Worm (Caenorhabditis elegans) whole organism, young adult: ENCODE data around the gene nimk-1.

ENCODE experiments used
- B0019.2 ChIP-seq: fragments of 200-800 bp; sonication (Bioruptor generic); conservative IDR thresholded peaks from 2 replicates; pipeline ENCODE4 v1.3.6; 2022; ENCODE audit warnings: missing genetic modification reagents, missing genetic modification characterization, missing compliant biosample characterization
- B0035.1 ChIP-seq: sonication (generic microtip); optimal IDR thresholded peaks from 2 replicates; lab custom pipeline; 2016; ENCODE audit warnings: missing genetic modification characterization, mild to moderate bottlenecking, missing compliant biosample characterization, missing genotype, missing genetic modification reagents
- B0261.1 ChIP-seq: sonication (generic microtip); optimal IDR thresholded peaks from 2 replicates; lab custom pipeline; 2016; ENCODE audit warnings: mild to moderate bottlenecking, missing genetic modification characterization, moderate library complexity, missing compliant biosample characterization
- F23B12.7 ChIP-seq: sonication (generic microtip); optimal IDR thresholded peaks from 2 replicates; lab custom pipeline; 2017; ENCODE audit warnings: missing genetic modification characterization, mild to moderate bottlenecking, missing compliant biosample characterization, antibody characterized with exemption, moderate library complexity; ENCODE audit not compliant: insufficient read depth
- F49E8.2 ChIP-seq: sonication (generic microtip); optimal IDR thresholded peaks from 3 replicates; lab custom pipeline; 2017; ENCODE audit warnings: missing genetic modification characterization, mild to moderate bottlenecking, missing compliant biosample characterization, antibody characterized with exemption, moderate library complexity; ENCODE audit not compliant: insufficient read depth
- K11D2.4 ChIP-seq: fragments of 200-800 bp; sonication (Bioruptor generic); IDR thresholded peaks from 2 replicates; pipeline ENCODE4 v1.3.6; 2022; ENCODE audit warnings: missing genetic modification reagents, missing genetic modification characterization, missing compliant biosample characterization
- Y53G8AR.9 ChIP-seq: fragments of 200-800 bp; sonication (Bioruptor generic); conservative IDR thresholded peaks from 2 replicates; pipeline ENCODE4 v1.3.6; 2022; ENCODE audit warnings: missing genetic modification reagents, missing genetic modification characterization, missing compliant biosample characterization
- Y56A3A.18 ChIP-seq: fragments of 200-800 bp; sonication (Bioruptor generic); IDR thresholded peaks from 2 replicates; pipeline ENCODE4 v1.3.6; 2022; ENCODE audit warnings: missing genetic modification reagents, missing genetic modification characterization, missing compliant biosample characterization
- Y67H2A.10 ChIP-seq: fragments of 200-800 bp; sonication (Bioruptor generic); conservative IDR thresholded peaks from 2 replicates; pipeline ENCODE4 v1.3.6; 2022; ENCODE audit warnings: missing genetic modification reagents, missing genetic modification characterization, missing compliant biosample characterization
- Y79H2A.3 ChIP-seq: fragments of 200-800 bp; sonication (Bioruptor generic); conservative IDR thresholded peaks from 2 replicates; pipeline ENCODE4 v1.3.6; 2022; ENCODE audit warnings: missing genetic modification reagents, missing genetic modification characterization, missing compliant biosample characterization
- Y95B8A.8 ChIP-seq: fragments of 200-800 bp; sonication (Bioruptor generic); IDR thresholded peaks from 2 replicates; pipeline ENCODE4 v1.3.6; 2022; ENCODE audit warnings: missing genetic modification reagents, missing genetic modification characterization, missing compliant biosample characterization
- ZK185.1 ChIP-seq: sonication (generic microtip); optimal IDR thresholded peaks from 2 replicates; lab custom pipeline; 2016; ENCODE audit warnings: mild to moderate bottlenecking, missing genetic modification characterization, missing compliant biosample characterization; ENCODE audit not compliant: poor library complexity, severe bottlenecking
- athp-1 ChIP-seq: sonication (generic microtip); optimal IDR thresholded peaks from 2 replicates; lab custom pipeline; 2017; ENCODE audit warnings: mild to moderate bottlenecking, missing genetic modification characterization, missing compliant biosample characterization
- attf-3 ChIP-seq: fragments of 200-800 bp; sonication (Bioruptor generic); conservative IDR thresholded peaks from 2 replicates; pipeline ENCODE4 v1.3.6; 2022; ENCODE audit warnings: missing genetic modification reagents, missing genetic modification characterization, missing compliant biosample characterization
- attf-6 ChIP-seq: fragments of 200-800 bp; sonication (Bioruptor generic); IDR thresholded peaks from 2 replicates; pipeline ENCODE4 v1.3.6; 2022; ENCODE audit warnings: missing genetic modification reagents, missing genetic modification characterization, missing compliant biosample characterization
- ceh-100 ChIP-seq: fragments of 200-800 bp; sonication (Bioruptor generic); IDR thresholded peaks from 2 replicates; pipeline ENCODE4 v1.3.6; 2022; ENCODE audit warnings: missing genetic modification reagents, missing genetic modification characterization, missing compliant biosample characterization
- chd-7 ChIP-seq: sonication (generic microtip); optimal IDR thresholded peaks from 2 replicates; lab custom pipeline; 2016; ENCODE audit warnings: mild to moderate bottlenecking, missing genetic modification characterization, moderate library complexity, missing compliant biosample characterization
- dox-1 ChIP-seq: fragments of 200-800 bp; sonication (Bioruptor generic); IDR thresholded peaks from 2 replicates; pipeline ENCODE4 v1.3.6; 2022; ENCODE audit warnings: missing genetic modification reagents, missing genetic modification characterization, missing compliant biosample characterization
- egrh-3 ChIP-seq: fragments of 200-800 bp; sonication (Bioruptor generic); IDR thresholded peaks from 2 replicates; pipeline ENCODE4 v1.3.6; 2022; ENCODE audit warnings: missing genetic modification reagents, missing genetic modification characterization, missing compliant biosample characterization
- ekl-4 ChIP-seq: fragments of 200-800 bp; sonication (Bioruptor generic); IDR thresholded peaks from 2 replicates; pipeline ENCODE4 v1.3.6; 2022; ENCODE audit warnings: missing genetic modification reagents, missing genetic modification characterization, missing compliant biosample characterization
- him-1 ChIP-seq: sonication (generic microtip); optimal IDR thresholded peaks from 2 replicates; lab custom pipeline; 2016; ENCODE audit warnings: missing genotype, missing genetic modification reagents, missing genetic modification characterization, missing compliant biosample characterization
- hmg-1.2 ChIP-seq: fragments of 200-800 bp; sonication (Bioruptor generic); IDR thresholded peaks from 2 replicates; pipeline ENCODE4 v1.3.6; 2022; ENCODE audit warnings: missing genetic modification reagents, missing genetic modification characterization, missing compliant biosample characterization
- hrde-1 ChIP-seq: sonication (generic microtip); optimal IDR thresholded peaks from 2 replicates; lab custom pipeline; 2016; ENCODE audit warnings: missing genetic modification characterization, mild to moderate bottlenecking, missing compliant biosample characterization, moderate library complexity, missing genotype, missing genetic modification reagents, borderline replicate concordance
- let-607 ChIP-seq, 2 experiments: fragments of 200-800 bp in 1 of 2; sonication (Bioruptor generic) in 1 of 2; sonication (generic microtip) in 1 of 2; optimal IDR thresholded peaks; 2 replicates each; lab custom pipeline; 2016 to 2018; ENCODE audit warnings: mild to moderate bottlenecking in 2 of 2, missing compliant biosample characterization in 2 of 2, missing genetic modification characterization in 2 of 2, moderate library complexity in 2 of 2, missing genotype in 1 of 2
- lin-54 ChIP-seq: fragments of 200-800 bp; sonication (Bioruptor generic); optimal IDR thresholded peaks from 2 replicates; lab custom pipeline; 2018; ENCODE audit warnings: mild to moderate bottlenecking, missing genetic modification characterization, missing compliant biosample characterization
- lsl-1 ChIP-seq: fragments of 200-800 bp; sonication (Bioruptor generic); optimal IDR thresholded peaks from 2 replicates; lab custom pipeline; 2018; ENCODE audit warnings: mild to moderate bottlenecking, missing genetic modification characterization, moderate library complexity, missing compliant biosample characterization
- lsy-27 ChIP-seq: sonication (generic microtip); optimal IDR thresholded peaks from 2 replicates; lab custom pipeline; 2017; ENCODE audit warnings: missing genetic modification characterization, mild to moderate bottlenecking, missing compliant biosample characterization, antibody characterized with exemption, missing genotype, borderline replicate concordance; ENCODE audit not compliant: insufficient read depth
- madf-6 ChIP-seq: fragments of 200-800 bp; sonication (Bioruptor generic); IDR thresholded peaks from 2 replicates; pipeline ENCODE4 v1.3.6; 2022; ENCODE audit warnings: missing genetic modification reagents, missing genetic modification characterization, missing compliant biosample characterization
- mcd-1 ChIP-seq: fragments of 200-800 bp; sonication (Bioruptor generic); IDR thresholded peaks from 2 replicates; pipeline ENCODE4 v1.3.6; 2022; ENCODE audit warnings: missing genetic modification reagents, missing genetic modification characterization, missing compliant biosample characterization
- mel-28 ChIP-seq: sonication (generic microtip); optimal IDR thresholded peaks from 2 replicates; lab custom pipeline; 2016; ENCODE audit warnings: borderline replicate concordance, mild to moderate bottlenecking, missing genetic modification characterization, missing compliant biosample characterization
- mes-4 ChIP-seq: sonication (generic microtip); optimal IDR thresholded peaks from 2 replicates; lab custom pipeline; 2016; ENCODE audit warnings: missing genotype, missing genetic modification characterization, missing compliant biosample characterization
- mxl-1 ChIP-seq: sonication (generic microtip); optimal IDR thresholded peaks from 2 replicates; lab custom pipeline; 2016; ENCODE audit warnings: missing genetic modification characterization, missing compliant biosample characterization
- nhr-179 ChIP-seq: sonication (generic microtip); optimal IDR thresholded peaks from 2 replicates; lab custom pipeline; 2016; ENCODE audit warnings: mild to moderate bottlenecking, missing genetic modification characterization, missing compliant biosample characterization
- pbrm-1 ChIP-seq: fragments of 200-800 bp; sonication (Bioruptor generic); IDR thresholded peaks from 2 replicates; pipeline ENCODE4 v1.3.6; 2022; ENCODE audit warnings: missing genetic modification reagents, missing genetic modification characterization, missing compliant biosample characterization
- rcor-1 ChIP-seq: fragments of 200-800 bp; sonication (Bioruptor generic); IDR thresholded peaks from 2 replicates; pipeline ENCODE4 v1.3.6; 2022; ENCODE audit warnings: missing genetic modification reagents, missing genetic modification characterization, missing compliant biosample characterization
- rpc-1 ChIP-seq, 2 experiments: fragments of 150-350 bp in 1 of 2; sonication (generic microtip) in 1 of 2; optimal IDR thresholded peaks; 2 replicates each; lab custom pipeline; 2014 to 2018; ENCODE audit warnings: missing biosample characterization in 1 of 2, missing genetic modification characterization in 1 of 2, missing genetic modification reagents in 1 of 2, missing genotype in 1 of 2
- snpc-1.1 ChIP-seq: sonication (generic microtip); optimal IDR thresholded peaks from 2 replicates; lab custom pipeline; 2017; ENCODE audit warnings: missing genetic modification characterization, mild to moderate bottlenecking, missing compliant biosample characterization, antibody characterized with exemption, moderate library complexity, missing genotype, missing genetic modification reagents; ENCODE audit not compliant: insufficient read depth
- snpc-4 ChIP-seq, 5 experiments: fragments of 150-350 bp in 1 of 5; sonication (generic microtip) in 4 of 5; optimal IDR thresholded peaks; 2 replicates each; lab custom pipeline; 2014 to 2018; ENCODE audit warnings: missing genetic modification characterization in 5 of 5, missing biosample characterization in 3 of 5, antibody characterized with exemption in 2 of 5, mild to moderate bottlenecking in 2 of 5, missing compliant biosample characterization in 2 of 5, missing genotype in 2 of 5, moderate library complexity in 2 of 5, missing genetic modification reagents in 1 of 5
- tbp1 ChIP-seq: fragments of 200-800 bp; sonication (Bioruptor generic); optimal IDR thresholded peaks from 2 replicates; lab custom pipeline; 2018; ENCODE audit warnings: mild to moderate bottlenecking, missing genetic modification characterization, missing compliant biosample characterization
- xnd-1 ChIP-seq: sonication (generic microtip); optimal IDR thresholded peaks from 2 replicates; lab custom pipeline; 2016; ENCODE audit warnings: missing genotype, missing genetic modification reagents, missing genetic modification characterization, missing compliant biosample characterization
- zfh-2 ChIP-seq: fragments of 200-800 bp; sonication (Bioruptor generic); conservative IDR thresholded peaks from 2 replicates; pipeline ENCODE4 v1.3.6; 2022; ENCODE audit warnings: missing genetic modification reagents, missing genetic modification characterization, missing compliant biosample characterization
- ztf-18 ChIP-seq: sonication (generic microtip); optimal IDR thresholded peaks from 2 replicates; lab custom pipeline; 2016; ENCODE audit warnings: missing genotype, mild to moderate bottlenecking, missing genetic modification characterization, missing compliant biosample characterization
- ztf-28 ChIP-seq: fragments of 200-800 bp; sonication (Bioruptor generic); IDR thresholded peaks from 2 replicates; pipeline ENCODE4 v1.3.6; 2022; ENCODE audit warnings: missing genetic modification reagents, missing genetic modification characterization, missing compliant biosample characterization

nimk-1 gene

DNA sequence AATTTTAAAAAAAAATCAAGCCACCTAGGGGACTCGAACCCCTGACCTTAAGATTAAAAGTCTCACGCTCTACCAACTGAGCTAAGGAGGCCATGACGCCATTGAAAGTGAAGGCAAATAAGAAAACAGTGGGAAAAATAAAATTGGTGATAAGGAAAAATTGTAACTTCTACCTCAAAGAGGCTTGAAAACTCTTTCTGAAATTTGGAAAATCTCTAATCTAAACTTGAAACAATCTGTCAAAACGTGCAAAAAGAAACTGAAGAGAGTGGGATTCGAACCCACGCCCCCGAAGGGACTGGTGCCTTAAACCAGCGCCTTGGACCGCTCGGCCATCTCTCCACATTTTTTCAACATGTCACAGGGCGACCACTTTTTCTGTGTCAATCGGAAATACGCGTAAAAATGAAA, 6.1 kb downstream of the nimk-1 start (continued):
- TF ChIP-seq lsl-1 (GFP tag; lab: Kevin White, UChicago) (peak; percentile 48), Y53G8AR.9 (GFP tag; lab: Robert Waterston, UW) (0 out of 2 replicates have a peak, but pooled peaks have one; percentile 55), madf-6 (GFP tag; lab: Robert Waterston, UW) (peak; percentile 63), attf-3 (peak; percentile 57; the same call in 1 of the 2 replicates), rcor-1 (GFP tag; lab: Robert Waterston, UW) (peak; percentile 17; the same call in 1 of the 2 replicates), hmg-1.2 (peak; percentile 62; the same call in 1 of the 2 replicates), dox-1 (GFP tag; lab: Robert Waterston, UW) (peak; percentile 80), lsy-27 (tag; lab: Kevin White, UChicago) (peak; percentile 32), attf-6 (0 out of 2 replicates have a peak, but pooled peaks have one; percentile 54), chd-7 (tag; lab: Kevin White, UChicago) (peak; percentile 77), zfh-2 (0 out of 2 replicates have a peak, but pooled peaks have one; percentile 9), let-607 (tag; optimal IDR thresholded peaks at IDR 0.05; lab: Kevin White, UChicago) (peak; percentile 32 to 38), Y79H2A.3 (GFP tag; lab: Robert Waterston, UW) (0 out of 2 replicates have a peak, but pooled peaks have one; percentile 53), rpc-1 (optimal IDR thresholded peaks at IDR 0.05; lab: Kevin White, UChicago) (peak; percentile 85), rpc-1 (tag; optimal IDR thresholded peaks at IDR 0.05; lab: Kevin White, UChicago) (peak; percentile 96), nhr-179 (tag; lab: Kevin White, UChicago) (peak; percentile 51), hrde-1 (peak; percentile 64), mes-4 (tag; lab: Kevin White, UChicago) (peak; percentile 55), Y67H2A.10 (GFP tag; lab: Robert Waterston, UW) (0 out of 2 replicates have a peak, but pooled peaks have one; percentile 10), F49E8.2 (tag; lab: Kevin White, UChicago) (peak; percentile 61), ztf-28 (0 out of 2 replicates have a peak, but pooled peaks have one; percentile 42), mxl-1 (tag; lab: Kevin White, UChicago) (peak; percentile 65), F23B12.7 (tag; lab: Kevin White, UChicago) (peak; percentile 76), ztf-18 (tag; lab: Kevin White, UChicago) (peak; percentile 65), ZK185.1 (tag; lab: Kevin White, UChicago) (peak; percentile 77), snpc-4 (GFP tag; optimal IDR thresholded peaks at IDR 0.05; lab: Kevin White, UChicago) (peak; percentile 75), snpc-4 (tag; optimal IDR thresholded peaks at IDR 0.05; lab: Kevin White, UChicago) (peak in 3 of 4 experiments; percentile 44 to 72 (median 70)), B0035.1 (tag; lab: Kevin White, UChicago) (peak; percentile 51), tbp1 (GFP tag; lab: Kevin White, UChicago) (peak; percentile 91), him-1 (tag; lab: Kevin White, UChicago) (peak; percentile 89), B0261.1 (tag; lab: Kevin White, UChicago) (peak; percentile 94), K11D2.4 (GFP tag; lab: Robert Waterston, UW) (0 out of 2 replicates have a peak, but pooled peaks have one; percentile 11), pbrm-1 (GFP tag; lab: Robert Waterston, UW) (peak; percentile 49; the same call in 1 of the 2 replicates), lin-54 (GFP tag; lab: Kevin White, UChicago) (peak; percentile 41), xnd-1 (tag; lab: Kevin White, UChicago) (peak; percentile 3), ceh-100 (GFP tag; lab: Robert Waterston, UW) (peak; percentile 56; the same call in 1 of the 2 replicates), Y95B8A.8 (0 out of 2 replicates have a peak, but pooled peaks have one; percentile 42), ekl-4 (GFP tag; lab: Robert Waterston, UW) (peak; percentile 17; the same call in 1 of the 2 replicates), athp-1 (tag; lab: Kevin White, UChicago) (peak; percentile 27), B0019.2 (GFP tag; lab: Robert Waterston, UW) (0 out of 2 replicates have a peak, but pooled peaks have one; percentile 26), snpc-1.1 (tag; lab: Kevin White, UChicago) (peak; percentile 76), mcd-1 (GFP tag; lab: Robert Waterston, UW) (peak; percentile 50; the same call in 1 of the 2 replicates), Y56A3A.18 (GFP tag; lab: Robert Waterston, UW) (0 out of 2 replicates have a peak, but pooled peaks have one; percentile 81), egrh-3 (peak; percentile 58), mel-28 (peak; percentile 3)
